Worm (Caenorhabditis elegans) whole organism, L4 larva: ENCODE results near the gene usp-33.
A peak's percentile ranks its signal among the peaks of the same experiment; 100 is the strongest.

Source experiments
- D1046.2 ChIP-seq: fragments of 200-800 bp; sonication (Bioruptor generic); IDR thresholded peaks from 2 replicates; pipeline ENCODE4 v1.3.6; 2022; ENCODE audit warnings: missing genetic modification characterization, missing compliant biosample characterization
- F44E2.7 ChIP-seq: fragments of 200-800 bp; sonication (Bioruptor generic); IDR thresholded peaks from 2 replicates; pipeline ENCODE4 v2.1.2; 2022; ENCODE audit warnings: missing genetic modification characterization, missing compliant biosample characterization
- T26A8.4 ChIP-seq: fragments of 200-800 bp; sonication (Bioruptor generic); IDR thresholded peaks from 2 replicates; pipeline ENCODE4 v1.3.6; 2022; ENCODE audit warnings: missing genetic modification characterization, missing compliant biosample characterization
- aha-1 ChIP-seq: fragments of 150-350 bp; peaks from one replicate; lab custom pipeline; 2014; ENCODE audit warnings: missing biosample characterization, missing genetic modification characterization
- ama-1 ChIP-seq: fragments of 150-350 bp; optimal IDR thresholded peaks from 2 replicates; lab custom pipeline; 2014; ENCODE audit warnings: inconsistent platforms, mixed read lengths
- ceh-20 ChIP-seq: fragments of 200-800 bp; sonication (Bioruptor generic); IDR thresholded peaks from 2 replicates; pipeline ENCODE4 v1.3.6; 2022; ENCODE audit warnings: missing genetic modification reagents, missing genetic modification characterization, missing compliant biosample characterization
- ceh-32 ChIP-seq: sonication (generic microtip); optimal IDR thresholded peaks from 2 replicates; lab custom pipeline; 2016; ENCODE audit warnings: mild to moderate bottlenecking, missing genetic modification characterization, missing compliant biosample characterization; ENCODE audit not compliant: poor library complexity
- daf-16 ChIP-seq, 3 experiments: sonication (generic microtip); optimal IDR thresholded peaks; 2 replicates each; lab custom pipeline; 2016 to 2017; ENCODE audit warnings: missing genetic modification characterization in 3 of 3, missing genetic modification reagents in 3 of 3, mild to moderate bottlenecking in 2 of 3, missing compliant biosample characterization in 2 of 3, missing biosample characterization in 1 of 3, moderate library complexity in 1 of 3
- dmd-6 ChIP-seq: fragments of 200-800 bp; sonication (Bioruptor generic); IDR thresholded peaks from 2 replicates; pipeline ENCODE4 v1.3.6; 2022; ENCODE audit warnings: missing genetic modification reagents, missing genetic modification characterization, missing compliant biosample characterization
- dmd-9 ChIP-seq: fragments of 200-800 bp; sonication (Bioruptor generic); IDR thresholded peaks from 2 replicates; pipeline ENCODE4 v1.3.6; 2022; ENCODE audit warnings: missing genetic modification reagents, missing genetic modification characterization, missing compliant biosample characterization
- dpl-1 ChIP-seq: fragments of 150-350 bp; optimal IDR thresholded peaks from 2 replicates; lab custom pipeline; 2014; ENCODE audit warnings: missing biosample characterization, missing genetic modification reagents, missing genetic modification characterization
- duxl-1 ChIP-seq: sonication (generic microtip); optimal IDR thresholded peaks from 2 replicates; lab custom pipeline; 2016; ENCODE audit warnings: mild to moderate bottlenecking, missing genetic modification characterization, moderate library complexity, missing compliant biosample characterization; ENCODE audit not compliant: poor library complexity
- egl-27 ChIP-seq: sonication (generic microtip); optimal IDR thresholded peaks from 3 replicates; lab custom pipeline; 2017; ENCODE audit warnings: missing biosample characterization, missing genetic modification reagents, missing genetic modification characterization
- egl-43 ChIP-seq: fragments of 200-800 bp; sonication (Bioruptor generic); IDR thresholded peaks from 2 replicates; pipeline ENCODE4 v1.3.6; 2022; ENCODE audit warnings: missing genetic modification reagents, missing genetic modification characterization, missing compliant biosample characterization
- gei-8 ChIP-seq: fragments of 200-800 bp; sonication (Bioruptor generic); optimal IDR thresholded peaks from 2 replicates; lab custom pipeline; 2018; ENCODE audit warnings: mild to moderate bottlenecking, missing genetic modification characterization, missing compliant biosample characterization
- hlh-30 ChIP-seq: sonication (generic microtip); optimal IDR thresholded peaks from 2 replicates; lab custom pipeline; 2017; ENCODE audit warnings: antibody characterized with exemption, mild to moderate bottlenecking, missing genetic modification characterization, missing compliant biosample characterization; ENCODE audit not compliant: insufficient read depth
- jun-1 ChIP-seq: fragments of 150-350 bp; optimal IDR thresholded peaks from 2 replicates; lab custom pipeline; 2014; ENCODE audit warnings: missing biosample characterization, missing genetic modification reagents, missing genetic modification characterization
- lim-7 ChIP-seq: fragments of 200-800 bp; sonication (Bioruptor generic); IDR thresholded peaks from 2 replicates; pipeline ENCODE4 v1.3.6; 2022; ENCODE audit warnings: missing genetic modification characterization, missing compliant biosample characterization
- lin-15B ChIP-seq: fragments of 150-350 bp; sonication (generic microtip); optimal IDR thresholded peaks from 3 replicates; lab custom pipeline; 2014; ENCODE audit warnings: missing biosample characterization, missing genetic modification characterization
- lin-38 ChIP-seq: fragments of 200-800 bp; sonication (Bioruptor generic); IDR thresholded peaks from 2 replicates; pipeline ENCODE4 v1.3.6; 2022; ENCODE audit warnings: missing genetic modification reagents, missing genetic modification characterization, missing compliant biosample characterization
- lsy-2 ChIP-seq, 2 experiments: fragments of 150-350 bp in 1 of 2; sonication (generic microtip) in 1 of 2; optimal IDR thresholded peaks; 2 replicates each; lab custom pipeline; 2014 to 2017; ENCODE audit warnings: missing biosample characterization in 2 of 2, missing genetic modification characterization in 2 of 2
- madf-5 ChIP-seq, 2 experiments: fragments of 200-800 bp; sonication (Bioruptor generic); IDR thresholded peaks; 2 replicates each; pipeline ENCODE4 v1.3.6; 2022; ENCODE audit warnings: missing compliant biosample characterization in 2 of 2, missing genetic modification characterization in 2 of 2
- madf-9 ChIP-seq: fragments of 200-800 bp; sonication (Bioruptor generic); conservative IDR thresholded peaks from 2 replicates; pipeline ENCODE4 v1.3.6; 2022; ENCODE audit warnings: missing genetic modification reagents, missing genetic modification characterization, missing compliant biosample characterization
- mep-1 ChIP-seq: fragments of 150-350 bp; sonication (generic microtip); optimal IDR thresholded peaks from 3 replicates; lab custom pipeline; 2014; ENCODE audit warnings: missing biosample characterization, missing genetic modification characterization
- mes-2 ChIP-seq: sonication (generic microtip); optimal IDR thresholded peaks from 2 replicates; lab custom pipeline; 2016; ENCODE audit warnings: missing genotype, mild to moderate bottlenecking, missing genetic modification characterization, missing compliant biosample characterization; ENCODE audit not compliant: poor library complexity, severe bottlenecking
- nhr-102 ChIP-seq: sonication (generic microtip); optimal IDR thresholded peaks from 2 replicates; lab custom pipeline; 2016; ENCODE audit warnings: mild to moderate bottlenecking, missing genetic modification characterization, moderate library complexity, missing compliant biosample characterization
- nhr-11 ChIP-seq: fragments of 150-350 bp; optimal IDR thresholded peaks from 2 replicates; lab custom pipeline; 2014; ENCODE audit warnings: missing biosample characterization, missing genetic modification characterization
- nhr-237 ChIP-seq: sonication (generic microtip); optimal IDR thresholded peaks from 2 replicates; lab custom pipeline; 2017; ENCODE audit warnings: missing biosample characterization, missing genetic modification characterization
- nhr-28 ChIP-seq: fragments of 150-350 bp; optimal IDR thresholded peaks from 2 replicates; lab custom pipeline; 2014; ENCODE audit warnings: missing biosample characterization, missing genetic modification characterization
- nhr-42 ChIP-seq: fragments of 200-800 bp; sonication (Bioruptor generic); IDR thresholded peaks from 2 replicates; pipeline ENCODE4 v1.3.6; 2022; ENCODE audit warnings: missing genetic modification characterization, missing compliant biosample characterization
- nhr-48 ChIP-seq: sonication (generic microtip); optimal IDR thresholded peaks from 2 replicates; lab custom pipeline; 2016; ENCODE audit warnings: mild to moderate bottlenecking, missing genetic modification characterization, missing compliant biosample characterization
- nhr-6 ChIP-seq: fragments of 150-350 bp; optimal IDR thresholded peaks from 2 replicates; lab custom pipeline; 2014; ENCODE audit warnings: missing biosample characterization, missing genetic modification characterization
- nhr-77 ChIP-seq: fragments of 150-350 bp; optimal IDR thresholded peaks from 2 replicates; lab custom pipeline; 2014; ENCODE audit warnings: missing biosample characterization, missing genetic modification characterization
- rbr-2 ChIP-seq: sonication (generic microtip); optimal IDR thresholded peaks from 2 replicates; lab custom pipeline; 2016; ENCODE audit warnings: missing genotype, missing genetic modification characterization, missing compliant biosample characterization
- sdz-12 ChIP-seq: fragments of 200-800 bp; sonication (Bioruptor generic); optimal IDR thresholded peaks from 2 replicates; lab custom pipeline; 2018; ENCODE audit warnings: mild to moderate bottlenecking, missing genetic modification characterization, missing compliant biosample characterization
- set-16 ChIP-seq: fragments of 200-800 bp; sonication (Bioruptor generic); IDR thresholded peaks from 2 replicates; pipeline ENCODE4 v1.3.6; 2022; ENCODE audit warnings: missing genetic modification reagents, missing genetic modification characterization, missing compliant biosample characterization
- skn-1 ChIP-seq: fragments of 150-350 bp; optimal IDR thresholded peaks from 2 replicates; lab custom pipeline; 2014; ENCODE audit warnings: missing biosample characterization, missing genetic modification characterization
- unc-39 ChIP-seq: sonication (generic microtip); optimal IDR thresholded peaks from 2 replicates; lab custom pipeline; 2017; ENCODE audit warnings: missing biosample characterization, missing genetic modification characterization
- unc-62 ChIP-seq, 3 experiments: fragments of 150-350 bp in 1 of 3; sonication (generic microtip); optimal IDR thresholded peaks in 2 of 3; peaks in 1 of 3; 1 replicate in 1 of 3; 2 replicates in 2 of 3; lab custom pipeline; 2014 to 2017; ENCODE audit warnings: missing biosample characterization in 3 of 3, missing genetic modification characterization in 3 of 3, missing genetic modification reagents in 3 of 3, missing genotype in 1 of 3
- zag-1 ChIP-seq: fragments of 150-350 bp; optimal IDR thresholded peaks from 2 replicates; lab custom pipeline; 2014; ENCODE audit warnings: missing biosample characterization, missing genetic modification characterization
- zfp-2 ChIP-seq: sonication (generic microtip); optimal IDR thresholded peaks from 2 replicates; lab custom pipeline; 2016; ENCODE audit warnings: mild to moderate bottlenecking, missing genetic modification characterization, missing compliant biosample characterization
- ztf-11 ChIP-seq: fragments of 150-350 bp; optimal IDR thresholded peaks from 2 replicates; lab custom pipeline; 2014; ENCODE audit warnings: missing biosample characterization, missing genetic modification characterization
- ztf-7 ChIP-seq: fragments of 150-350 bp; optimal IDR thresholded peaks from 2 replicates; lab custom pipeline; 2014; ENCODE audit warnings: missing biosample characterization, missing genetic modification characterization

The usp-33 gene

ce11 chrX:15550769-15551168 lies 40.4 kb upstream of the usp-33 start:
- TF ChIP-seq ztf-11 (tag; lab: Kevin White, UChicago): no peak
- TF ChIP-seq T26A8.4: no peak
- TF ChIP-seq skn-1 (tag; lab: Kevin White, UChicago): no peak
- no peak for TF ChIP-seq egl-43 (GFP tag; lab: Robert Waterston, UW)
- no peak for TF ChIP-seq nhr-48
- TF ChIP-seq ceh-32: no peak
- no peak for TF ChIP-seq mep-1 (tag; lab: Kevin White, UChicago)
- no peak for TF ChIP-seq nhr-6 (tag; lab: Kevin White, UChicago)
- no peak for TF ChIP-seq aha-1
- TF ChIP-seq lsy-2 (tag; optimal IDR thresholded peaks at IDR 0.05; lab: Kevin White, UChicago): no peak
- no peak for TF ChIP-seq set-16 (GFP tag; lab: Robert Waterston, UW)
- no peak for TF ChIP-seq nhr-102
- TF ChIP-seq daf-16 (GFP tag; optimal IDR thresholded peaks at IDR 0.05; lab: Kevin White, UChicago): no peak
- TF ChIP-seq daf-16 (tag; optimal IDR thresholded peaks at IDR 0.05; lab: Kevin White, UChicago): no peak
- TF ChIP-seq lin-38: no peak
- no peak for TF ChIP-seq D1046.2
- no peak for TF ChIP-seq hlh-30 (tag; lab: Kevin White, UChicago)
- no peak for TF ChIP-seq rbr-2
- TF ChIP-seq gei-8: no peak
- TF ChIP-seq dpl-1 (GFP tag; lab: Kevin White, UChicago): no peak

- TF ChIP-seq jun-1 (tag; lab: Kevin White, UChicago) (no peak), nhr-11 (tag; lab: Kevin White, UChicago) (no peak), unc-62 (GFP tag; optimal IDR thresholded peaks at IDR 0.05 in 1 of 2; lab: Kevin White, UChicago) (peak in 1 of 2 experiments; percentile 38), unc-62 (tag; optimal IDR thresholded peaks at IDR 0.05; lab: Kevin White, UChicago) (no peak), unc-39 (tag; lab: Kevin White, UChicago) (no peak), mep-1 (tag; lab: Kevin White, UChicago) (no peak)
These were observed 39.0 kb upstream of the usp-33 start for ce11 chrX:15552024-15552769.

ce11 chrX:15554910-15555309 lies 36.3 kb upstream of the usp-33 start:
- no peak for TF ChIP-seq mes-2 (tag; lab: Kevin White, UChicago)
- peak; percentile 51 for TF ChIP-seq aha-1
- peak; percentile 41 for TF ChIP-seq hlh-30 (tag; lab: Kevin White, UChicago)
- no peak for TF ChIP-seq madf-5 (GFP tag; IDR thresholded peaks at IDR 0.05; lab: Robert Waterston, UW)
- TF ChIP-seq D1046.2: no peak
- peak; percentile 57; the same call in 1 of the 2 replicates for TF ChIP-seq ceh-20 (GFP tag; lab: Robert Waterston, UW)

ce11 chrX:15555529-15555928 lies 35.6 kb upstream of the usp-33 start:
- TF ChIP-seq nhr-42 (GFP tag; lab: Robert Waterston, UW): no peak
- TF ChIP-seq unc-62 (GFP tag; optimal IDR thresholded peaks at IDR 0.05 in 1 of 2; lab: Kevin White, UChicago): peak in 1 of 2 experiments; percentile 80
- no peak for TF ChIP-seq unc-62 (tag; optimal IDR thresholded peaks at IDR 0.05; lab: Kevin White, UChicago)

- TF ChIP-seq madf-5 (GFP tag; IDR thresholded peaks at IDR 0.05; lab: Robert Waterston, UW) (no peak), lim-7 (GFP tag; lab: Robert Waterston, UW) (no peak), gei-8 (no peak), lin-15B (tag; lab: Kevin White, UChicago) (no peak), duxl-1 (tag; lab: Kevin White, UChicago) (no peak), nhr-77 (no peak), zfp-2 (tag; lab: Kevin White, UChicago) (no peak), nhr-28 (no peak), dmd-9 (no peak), ama-1 (no peak), madf-9 (GFP tag; lab: Robert Waterston, UW) (no peak), ztf-7 (tag; lab: Kevin White, UChicago) (no peak), dmd-6 (GFP tag; lab: Robert Waterston, UW) (no peak), nhr-237 (no peak), unc-62 (GFP tag; optimal IDR thresholded peaks at IDR 0.05 in 1 of 2; lab: Kevin White, UChicago) (no peak), unc-62 (tag; optimal IDR thresholded peaks at IDR 0.05; lab: Kevin White, UChicago) (no peak), zag-1 (tag; lab: Kevin White, UChicago) (no peak), F44E2.7 (GFP tag; lab: Robert Waterston, UW) (no peak), egl-27 (tag; lab: Kevin White, UChicago) (no peak), sdz-12 (GFP tag; lab: Kevin White, UChicago) (no peak)
These were observed 33.3 kb upstream of the usp-33 start, which contains the start of gene lron-3 for ce11 chrX:15557849-15558248. Gene lron-3 (minus strand): TSS chrX:15557949.
